Fruit fly (Drosophila melanogaster) whole organism, embryonic: ENCODE results near the gene Ubc7.

Source experiments
- Adf1 ChIP-seq: fragments of 200-800 bp; sonication (Bioruptor generic); IDR thresholded peaks from 2 replicates; pipeline ENCODE4 v1.3.6; 2022; ENCODE audit warnings: missing biosample characterization, missing genetic modification characterization
- Antp ChIP-seq: fragments of 200-800 bp; sonication (Bioruptor generic); optimal IDR thresholded peaks from 3 replicates; lab custom pipeline; 2016; ENCODE audit warnings: missing biosample characterization, missing genetic modification characterization
- CG10274 ChIP-seq: fragments of 200-800 bp; sonication (Bioruptor generic); optimal IDR thresholded peaks from 3 replicates; lab custom pipeline; 2017; ENCODE audit warnings: missing biosample characterization, mild to moderate bottlenecking, missing genetic modification characterization
- CG11723 ChIP-seq: fragments of 200-800 bp; sonication (Bioruptor generic); optimal IDR thresholded peaks from 2 replicates; lab custom pipeline; 2017; ENCODE audit warnings: missing biosample characterization, mild to moderate bottlenecking, missing genetic modification characterization
- CG12659 ChIP-seq: fragments of 200-800 bp; sonication (Bioruptor generic); optimal IDR thresholded peaks from 3 replicates; lab custom pipeline; 2017; ENCODE audit warnings: mild to moderate bottlenecking, missing biosample characterization, missing genetic modification reagents, missing genetic modification characterization
- CG12769 ChIP-seq: fragments of 200-800 bp; sonication (Bioruptor generic); optimal IDR thresholded peaks from 2 replicates; lab custom pipeline; 2019; ENCODE audit warnings: missing biosample characterization, mild to moderate bottlenecking, missing genetic modification characterization, moderate library complexity
- CG14014 ChIP-seq: fragments of 200-800 bp; sonication (Bioruptor generic); IDR thresholded peaks from 2 replicates; pipeline ENCODE4 v1.3.6; 2022; ENCODE audit warnings: missing biosample characterization, missing genetic modification characterization
- CG1602 ChIP-seq: fragments of 200-800 bp; sonication (Bioruptor generic); optimal IDR thresholded peaks from 3 replicates; lab custom pipeline; 2016; ENCODE audit warnings: missing biosample characterization, missing genetic modification characterization
- CG16779 ChIP-seq: fragments of 200-800 bp; sonication (Bioruptor generic); IDR thresholded peaks from 2 replicates; pipeline ENCODE4 v1.3.6; 2022; ENCODE audit warnings: missing biosample characterization, missing genetic modification characterization
- CG1832 ChIP-seq: fragments of 200-800 bp; sonication (Bioruptor generic); optimal IDR thresholded peaks from 2 replicates; lab custom pipeline; 2017; ENCODE audit warnings: missing biosample characterization, mild to moderate bottlenecking, missing genetic modification characterization, inconsistent platforms
- CG31441 ChIP-seq: fragments of 200-800 bp; sonication (Bioruptor generic); IDR thresholded peaks from 2 replicates; pipeline ENCODE4 v1.3.6; 2022; ENCODE audit warnings: missing biosample characterization, missing genetic modification characterization
- CG3995 ChIP-seq: fragments of 200-800 bp; sonication (Bioruptor generic); optimal IDR thresholded peaks from 3 replicates; lab custom pipeline; 2016; ENCODE audit warnings: missing biosample characterization, missing genetic modification characterization
- CG43689 ChIP-seq: fragments of 200-800 bp; sonication (Bioruptor generic); IDR thresholded peaks from 2 replicates; pipeline ENCODE4 v1.3.6; 2022; ENCODE audit warnings: missing biosample characterization, missing genetic modification characterization
- CG4730 ChIP-seq: fragments of 200-800 bp; sonication (Bioruptor generic); IDR thresholded peaks from 2 replicates; pipeline ENCODE4 v1.3.6; 2022; ENCODE audit warnings: missing biosample characterization, missing genetic modification characterization
- CG4854 ChIP-seq: fragments of 200-800 bp; sonication (Bioruptor generic); optimal IDR thresholded peaks from 2 replicates; lab custom pipeline; 2016; ENCODE audit warnings: missing biosample characterization, missing genetic modification characterization, inconsistent platforms
- CG6654 ChIP-seq: fragments of 200-800 bp; sonication (Bioruptor generic); optimal IDR thresholded peaks from 2 replicates; lab custom pipeline; 2017; ENCODE audit warnings: missing biosample characterization, mild to moderate bottlenecking, missing genetic modification characterization
- CG6791 ChIP-seq: fragments of 200-800 bp; sonication (Bioruptor generic); IDR thresholded peaks from 3 replicates; pipeline ENCODE4 v1.3.6; 2022; ENCODE audit warnings: missing biosample characterization, missing genetic modification characterization; ENCODE audit not compliant: partially characterized antibody
- CG8478 ChIP-seq: fragments of >200 bp; optimal IDR thresholded peaks from 2 replicates; lab custom pipeline; 2018
- CG9215 ChIP-seq: fragments of 200-800 bp; sonication (Bioruptor generic); IDR thresholded peaks from 2 replicates; pipeline ENCODE4 v1.3.6; 2022; ENCODE audit warnings: missing biosample characterization, missing genetic modification characterization
- CG9797 ChIP-seq: fragments of 200-800 bp; sonication (Bioruptor generic); optimal IDR thresholded peaks from 3 replicates; lab custom pipeline; 2018; ENCODE audit warnings: missing biosample characterization, mild to moderate bottlenecking, missing genetic modification characterization
- Dref ChIP-seq: fragments of 200-800 bp; sonication (Bioruptor generic); IDR thresholded peaks from 2 replicates; pipeline ENCODE4 v1.3.6; 2022; ENCODE audit warnings: missing biosample characterization, missing genetic modification characterization
- Hey ChIP-seq: fragments of 200-800 bp; sonication (Bioruptor generic); optimal IDR thresholded peaks from 3 replicates; lab custom pipeline; 2018; ENCODE audit warnings: missing biosample characterization, mild to moderate bottlenecking, missing genetic modification characterization
- HmgZ ChIP-seq: fragments of 200-800 bp; sonication (Bioruptor generic); optimal IDR thresholded peaks from 2 replicates; lab custom pipeline; 2018; ENCODE audit warnings: missing biosample characterization, mild to moderate bottlenecking, missing genetic modification characterization
- Hmr ChIP-seq: fragments of 200-800 bp; sonication (Bioruptor generic); optimal IDR thresholded peaks from 3 replicates; lab custom pipeline; 2017; ENCODE audit warnings: mild to moderate bottlenecking, missing biosample characterization, missing genetic modification reagents, missing genetic modification characterization
- Hr3 ChIP-seq: fragments of 200-800 bp; sonication (Bioruptor generic); optimal IDR thresholded peaks from 3 replicates; lab custom pipeline; 2016; ENCODE audit warnings: missing biosample characterization, missing genetic modification characterization
- Myb ChIP-seq: fragments of 200-800 bp; sonication (Bioruptor generic); optimal IDR thresholded peaks from 2 replicates; lab custom pipeline; 2016; ENCODE audit warnings: missing biosample characterization, missing genetic modification characterization
- NC2α ChIP-seq: fragments of 200-800 bp; sonication (Bioruptor generic); optimal IDR thresholded peaks from 2 replicates; lab custom pipeline; 2016; ENCODE audit warnings: missing biosample characterization, missing genetic modification characterization
- NFAT ChIP-seq: fragments of 200-800 bp; sonication (Bioruptor generic); IDR thresholded peaks from 2 replicates; pipeline ENCODE4 v1.3.6; 2022; ENCODE audit warnings: missing biosample characterization, missing genetic modification characterization
- Opbp ChIP-seq: fragments of 200-800 bp; sonication (Bioruptor generic); IDR thresholded peaks from 3 replicates; pipeline ENCODE4 v1.3.6; 2022; ENCODE audit warnings: missing biosample characterization, missing genetic modification characterization; ENCODE audit not compliant: partially characterized antibody
- Optix ChIP-seq: fragments of 200-800 bp; sonication (Bioruptor generic); IDR thresholded peaks from 3 replicates; pipeline ENCODE4 v1.3.6; 2022; ENCODE audit warnings: missing biosample characterization, missing genetic modification characterization
- Ravus ChIP-seq: fragments of 200-800 bp; sonication (Bioruptor generic); IDR thresholded peaks from 2 replicates; pipeline ENCODE4 v1.3.6; 2022; ENCODE audit warnings: missing biosample characterization, missing genetic modification characterization
- Sin3A ChIP-seq: fragments of >200 bp; optimal IDR thresholded peaks from 2 replicates; lab custom pipeline; 2018
- Xrp1 ChIP-seq: fragments of 200-800 bp; sonication (Bioruptor generic); IDR thresholded peaks from 2 replicates; pipeline ENCODE4 v1.3.6; 2022; ENCODE audit warnings: missing biosample characterization, missing genetic modification characterization
- caup ChIP-seq: fragments of 200-800 bp; sonication (Bioruptor generic); optimal IDR thresholded peaks from 3 replicates; lab custom pipeline; 2017; ENCODE audit warnings: missing biosample characterization, mild to moderate bottlenecking, missing genetic modification characterization, moderate library complexity; ENCODE audit not compliant: severe bottlenecking
- dati ChIP-seq: fragments of 200-800 bp; sonication (Bioruptor generic); IDR thresholded peaks from 2 replicates; pipeline ENCODE4 v1.3.6; 2022; ENCODE audit warnings: missing biosample characterization, missing genetic modification characterization
- disco-r ChIP-seq: fragments of 200-800 bp; sonication (Bioruptor generic); optimal IDR thresholded peaks from 2 replicates; lab custom pipeline; 2016; ENCODE audit warnings: missing biosample characterization, missing genetic modification characterization
- exex ChIP-seq: fragments of 200-800 bp; sonication (Bioruptor generic); optimal IDR thresholded peaks from 4 replicates; lab custom pipeline; 2018; ENCODE audit warnings: missing biosample characterization, mild to moderate bottlenecking, missing genetic modification characterization, moderate library complexity
- fd3F ChIP-seq: fragments of 200-800 bp; sonication (Bioruptor generic); optimal IDR thresholded peaks from 2 replicates; lab custom pipeline; 2018; ENCODE audit warnings: missing biosample characterization, mild to moderate bottlenecking, missing genetic modification characterization, moderate library complexity
- ftz-f1 ChIP-seq: fragments of 200-800 bp; sonication (Bioruptor generic); optimal IDR thresholded peaks from 2 replicates; lab custom pipeline; 2016; ENCODE audit warnings: missing biosample characterization, missing genetic modification characterization
- gsb ChIP-seq: fragments of 200-800 bp; sonication (Bioruptor generic); IDR thresholded peaks from 2 replicates; pipeline ENCODE4 v1.3.6; 2022; ENCODE audit warnings: missing biosample characterization, missing genetic modification characterization
- h ChIP-seq: fragments of >200 bp; optimal IDR thresholded peaks from 2 replicates; lab custom pipeline; 2017
- hkb ChIP-seq, 2 experiments: fragments of 200-800 bp in 1 of 2; fragments of >200 bp in 1 of 2; sonication (Bioruptor generic) in 1 of 2; IDR thresholded peaks in 1 of 2; optimal IDR thresholded peaks in 1 of 2; 2 replicates each; pipeline versions ENCODE4 v1.3.6 to Lab custom; 2017 to 2022; ENCODE audit warnings: missing biosample characterization in 1 of 2, missing genetic modification characterization in 1 of 2
- kni ChIP-seq: fragments of 200-800 bp; sonication (Bioruptor generic); optimal IDR thresholded peaks from 3 replicates; lab custom pipeline; 2017; ENCODE audit warnings: mild to moderate bottlenecking, missing biosample characterization, missing genetic modification reagents, missing genetic modification characterization
- lmd ChIP-seq: fragments of 200-800 bp; sonication (Bioruptor generic); IDR thresholded peaks from 2 replicates; pipeline ENCODE4 v1.3.6; 2022; ENCODE audit warnings: missing biosample characterization, missing genetic modification characterization
- lola ChIP-seq, 3 experiments: fragments of >200 bp in 2 of 3; fragments of 200-800 bp in 1 of 3; sonication (Bioruptor generic) in 1 of 3; optimal IDR thresholded peaks; 2 replicates each; lab custom pipeline; 2017 to 2019; ENCODE audit warnings: missing biosample characterization in 3 of 3, missing genetic modification characterization in 3 of 3, mild to moderate bottlenecking in 1 of 3, moderate library complexity in 1 of 3
- mirr ChIP-seq: fragments of 200-800 bp; sonication (Bioruptor generic); optimal IDR thresholded peaks from 3 replicates; lab custom pipeline; 2018; ENCODE audit warnings: missing biosample characterization, mild to moderate bottlenecking, missing genetic modification characterization
- nerfin-2 ChIP-seq: fragments of 200-800 bp; sonication (Bioruptor generic); IDR thresholded peaks from 2 replicates; pipeline ENCODE4 v1.3.6; 2022; ENCODE audit warnings: missing biosample characterization, missing genetic modification characterization; ENCODE audit not compliant: partially characterized antibody
- oc ChIP-seq: fragments of 200-800 bp; sonication (Bioruptor generic); optimal IDR thresholded peaks from 2 replicates; lab custom pipeline; 2018; ENCODE audit warnings: missing biosample characterization, mild to moderate bottlenecking, missing genetic modification characterization, moderate library complexity
- odd ChIP-seq: fragments of 200-800 bp; sonication (Bioruptor generic); optimal IDR thresholded peaks from 2 replicates; lab custom pipeline; 2017; ENCODE audit warnings: missing biosample characterization, mild to moderate bottlenecking, missing genetic modification characterization
- seq ChIP-seq: fragments of 200-800 bp; sonication (Bioruptor generic); IDR thresholded peaks from 2 replicates; pipeline ENCODE4 v1.3.6; 2022; ENCODE audit warnings: missing biosample characterization, missing genetic modification characterization
- wek ChIP-seq: fragments of 200-800 bp; sonication (Bioruptor generic); optimal IDR thresholded peaks from 3 replicates; lab custom pipeline; 2018; ENCODE audit warnings: missing biosample characterization, mild to moderate bottlenecking, missing genetic modification characterization, moderate library complexity

The Ubc7 gene

DNA sequence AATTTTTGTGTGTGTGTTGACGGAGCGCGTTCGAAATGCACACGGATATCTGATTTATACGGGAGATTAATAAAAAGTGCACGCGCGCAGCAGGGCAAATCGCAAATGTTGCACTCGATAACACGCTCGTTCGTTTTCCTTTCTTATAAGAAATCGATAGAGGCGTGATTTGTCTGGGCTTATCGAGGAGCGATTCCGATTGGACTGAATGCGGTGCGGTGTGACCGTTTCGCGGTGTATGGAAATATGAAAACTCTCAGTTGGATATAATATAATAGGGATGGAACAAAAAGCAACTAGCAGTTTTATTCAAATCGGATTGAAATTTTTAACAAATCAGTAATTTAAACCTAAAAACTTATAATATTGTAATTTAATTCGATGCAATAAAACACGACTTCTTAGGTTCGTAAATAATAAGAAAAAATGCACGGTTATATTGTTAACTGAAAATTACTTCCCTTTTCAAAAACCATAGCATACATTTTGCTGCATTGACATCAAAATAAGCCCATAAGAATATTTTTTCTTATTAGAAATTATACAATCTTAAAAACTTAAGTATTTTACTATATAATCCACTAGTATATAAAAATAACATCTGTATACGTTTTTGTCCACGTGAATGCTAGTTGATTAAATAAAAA is 6.3 kb upstream of the Ubc7 start, which contains the start of gene CanA-14F (continued):
- TF ChIP-seq exex (tag; lab: Kevin White, UChicago) (no peak), Opbp (GFP tag; lab: Robert Waterston, UW) (peak; percentile 79), caup (no peak), Ravus (GFP tag; lab: Robert Waterston, UW) (no peak), CG1832 (no peak), Hey (tag; lab: Kevin White, UChicago) (no peak), CG12659 (no peak), odd (GFP tag; lab: Kevin White, UChicago) (no peak), NC2α (no peak), CG9797 (GFP tag; lab: Kevin White, UChicago) (peak; percentile 48), fd3F (GFP tag; lab: Kevin White, UChicago) (no peak), disco-r (no peak), lola (GFP tag; optimal IDR thresholded peaks at IDR 0.05; lab: Kevin White, UChicago) (no peak), CG6654 (GFP tag; lab: Kevin White, UChicago) (no peak), CG31441 (GFP tag; lab: Robert Waterston, UW) (no peak), CG43689 (no peak), CG14014 (GFP tag; lab: Robert Waterston, UW) (no peak), CG8478 (lab: Kevin White, UChicago) (no peak), CG4730 (GFP tag; lab: Robert Waterston, UW) (no peak), wek (GFP tag; lab: Kevin White, UChicago) (no peak), kni (no peak), Dref (GFP tag; lab: Robert Waterston, UW) (peak; percentile 78), CG1602 (no peak), gsb (no peak), oc (no peak), Hr3 (GFP tag; lab: Kevin White, UChicago) (no peak), h (lab: Kevin White, UChicago) (no peak), Optix (GFP tag; lab: Robert Waterston, UW) (no peak), Hmr (GFP tag; lab: Kevin White, UChicago) (no peak), nerfin-2 (GFP tag; lab: Robert Waterston, UW) (peak; percentile 61), CG3995 (GFP tag; lab: Kevin White, UChicago) (peak; percentile 65), CG6791 (GFP tag; lab: Robert Waterston, UW) (peak; percentile 79), NFAT (GFP tag; lab: Robert Waterston, UW) (no peak), mirr (GFP tag; lab: Kevin White, UChicago) (no peak), CG9215 (no peak), CG4854 (no peak), Antp (GFP tag; lab: Kevin White, UChicago) (no peak), lmd (GFP tag; lab: Robert Waterston, UW) (no peak), ftz-f1 (GFP tag; lab: Kevin White, UChicago) (no peak), CG11723 (GFP tag; lab: Kevin White, UChicago) (no peak), Xrp1 (GFP tag; lab: Robert Waterston, UW) (no peak), CG10274 (GFP tag; lab: Kevin White, UChicago) (no peak), Myb (GFP tag; lab: Kevin White, UChicago) (peak; percentile 66), dati (GFP tag; lab: Robert Waterston, UW) (no peak), CG16779 (GFP tag; lab: Robert Waterston, UW) (no peak), seq (GFP tag; lab: Robert Waterston, UW) (no peak), hkb (optimal IDR thresholded peaks at IDR 0.05; lab: Kevin White, UChicago) (no peak), hkb (GFP tag; IDR thresholded peaks at IDR 0.05; lab: Robert Waterston, UW) (no peak), HmgZ (no peak), Adf1 (GFP tag; lab: Robert Waterston, UW) (no peak), Sin3A (no peak), CG12769 (tag; lab: Kevin White, UChicago) (no peak)
